Worm (Caenorhabditis elegans) whole organism, young adult: ENCODE measurements around the gene F58G1.3.

ENCODE experiments used
- D2030.7 ChIP-seq: fragments of 200-800 bp; sonication (Bioruptor generic); IDR thresholded peaks from 2 replicates; pipeline ENCODE4 v1.3.6; 2022; ENCODE audit warnings: missing genetic modification reagents, missing genetic modification characterization, missing compliant biosample characterization
- F22D6.2 ChIP-seq: sonication (generic microtip); optimal IDR thresholded peaks from 2 replicates; lab custom pipeline; 2016; ENCODE audit warnings: mild to moderate bottlenecking, missing genetic modification characterization, missing compliant biosample characterization
- T07F8.4 ChIP-seq: sonication (generic microtip); optimal IDR thresholded peaks from 2 replicates; lab custom pipeline; 2016; ENCODE audit warnings: mild to moderate bottlenecking, missing genetic modification characterization, moderate library complexity, missing compliant biosample characterization
- T26A5.8 ChIP-seq: sonication (generic microtip); optimal IDR thresholded peaks from 2 replicates; lab custom pipeline; 2016; ENCODE audit warnings: missing genetic modification characterization, missing compliant biosample characterization
- Y53G8AR.9 ChIP-seq: fragments of 200-800 bp; sonication (Bioruptor generic); conservative IDR thresholded peaks from 2 replicates; pipeline ENCODE4 v1.3.6; 2022; ENCODE audit warnings: missing genetic modification reagents, missing genetic modification characterization, missing compliant biosample characterization
- ama-1 ChIP-seq, 3 experiments: fragments of 150-350 bp in 1 of 3; sonication (generic microtip) in 2 of 3; optimal IDR thresholded peaks; 2 replicates each; lab custom pipeline; 2014 to 2018; ENCODE audit warnings: missing biosample characterization in 2 of 3, missing genetic modification characterization in 2 of 3, missing genetic modification reagents in 2 of 3
- pha-4 ChIP-seq: fragments of 150-350 bp; sonication (generic microtip); optimal IDR thresholded peaks from 2 replicates; lab custom pipeline; 2014; ENCODE audit warnings: missing biosample characterization, missing genetic modification reagents, missing genetic modification characterization
- tbx-9 ChIP-seq: sonication (generic microtip); optimal IDR thresholded peaks from 2 replicates; lab custom pipeline; 2016; ENCODE audit warnings: borderline replicate concordance, missing genetic modification characterization, inconsistent platforms, missing compliant biosample characterization

- TF ChIP-seq pha-4 (tag; lab: Kevin White, UChicago) (no peak), ama-1 (optimal IDR thresholded peaks at IDR 0.05; lab: Kevin White, UChicago) (no peak), ama-1 (GFP tag; optimal IDR thresholded peaks at IDR 0.05; lab: Kevin White, UChicago) (no peak), D2030.7 (GFP tag; lab: Robert Waterston, UW) (no peak), tbx-9 (tag; lab: Kevin White, UChicago) (no peak), T26A5.8 (no peak), Y53G8AR.9 (GFP tag; lab: Robert Waterston, UW) (no peak), F22D6.2 (tag; lab: Kevin White, UChicago) (no peak), T07F8.4 (tag; lab: Kevin White, UChicago) (no peak)
Observed at ce11 chrII:12935259-12935658, 7.1 kb upstream of the F58G1.3 start, which contains the start of gene lips-9.
